Fruit fly (Drosophila melanogaster) S2 (cell line): ENCODE measurements around the gene Polr1B.

Source experiments
- CG8478 ChIP-seq: fragments of >200 bp; optimal IDR thresholded peaks from 2 replicates; lab custom pipeline; 2018
- CTCF ChIP-seq, 2 experiments: fragments of >200 bp; optimal IDR thresholded peaks; 2 replicates each; lab custom pipeline; 2018

dm6 chr2L:421119-421821, 17.2 kb downstream of the Polr1B start, which contains the start of the genes CG11885 and CG13692:
- no peak for TF ChIP-seq CG8478 (lab: Kevin White, UChicago)
- TF ChIP-seq CTCF (optimal IDR thresholded peaks at IDR 0.05; lab: Kevin White, UChicago): peak; percentile 92 to 94
